Fruit fly (Drosophila melanogaster) whole organism, wandering third instar larva: Measurements from ENCODE around the gene poe.

Experiments
- CG32264 ChIP-seq: fragments of 200-800 bp; sonication (Bioruptor generic); optimal IDR thresholded peaks from 2 replicates; lab custom pipeline; 2016; ENCODE audit warnings: missing biosample characterization, missing genetic modification characterization
- tai ChIP-seq: sonication (Bioruptor generic); optimal IDR thresholded peaks from 2 replicates; lab custom pipeline; 2016; ENCODE audit warnings: missing biosample characterization, missing genetic modification characterization
- woc ChIP-seq: sonication (Bioruptor generic); optimal IDR thresholded peaks from 2 replicates; lab custom pipeline; 2016; ENCODE audit warnings: missing biosample characterization, mild to moderate bottlenecking, missing genetic modification characterization

DNA sequence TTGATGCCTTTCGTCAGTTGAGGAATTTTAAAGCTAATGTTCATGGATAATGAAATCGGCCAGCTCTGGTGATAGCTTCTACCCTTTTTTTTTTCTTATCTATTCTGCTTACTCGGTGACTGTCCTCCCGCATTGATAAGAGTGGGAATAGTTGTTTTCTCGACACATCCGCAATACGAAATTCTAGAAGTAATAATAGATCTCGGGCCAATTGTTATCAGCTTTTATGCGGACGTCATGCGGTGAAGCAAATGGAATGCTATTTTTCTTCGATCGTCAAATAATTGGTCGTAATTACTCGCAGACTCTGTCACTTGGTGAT lies 16.0 kb upstream of the poe start:
- TF ChIP-seq tai (GFP tag; lab: Kevin White, UChicago) (no peak), woc (GFP tag; lab: Kevin White, UChicago) (no peak), CG32264 (GFP tag; lab: Kevin White, UChicago) (no peak)
